Worm (Caenorhabditis elegans) whole organism, mixed stage, embryonic: ENCODE data around the gene D1022.9.

Experiments
- ces-1 ChIP-seq: fragments of 150-350 bp; optimal IDR thresholded peaks from 2 replicates; lab custom pipeline; 2014; ENCODE audit warnings: missing biosample characterization, missing genetic modification reagents, missing genetic modification characterization
- drap-1 ChIP-seq: fragments of 200-800 bp; sonication (Bioruptor generic); optimal IDR thresholded peaks from 3 replicates; lab custom pipeline; 2018; ENCODE audit warnings: mild to moderate bottlenecking, missing genetic modification characterization, missing compliant biosample characterization
- elt-1 ChIP-seq: sonication (generic microtip); optimal IDR thresholded peaks from 2 replicates; lab custom pipeline; 2017; ENCODE audit warnings: missing genetic modification characterization, mild to moderate bottlenecking, missing compliant biosample characterization, antibody characterized with exemption, moderate library complexity, borderline replicate concordance; ENCODE audit not compliant: insufficient read depth
- ham-2 ChIP-seq: fragments of 200-800 bp; sonication (Bioruptor generic); optimal IDR thresholded peaks from 2 replicates; lab custom pipeline; 2018; ENCODE audit warnings: mild to moderate bottlenecking, missing genetic modification characterization, missing compliant biosample characterization
- lsy-2 ChIP-seq: fragments of 150-350 bp; optimal IDR thresholded peaks from 2 replicates; lab custom pipeline; 2014; ENCODE audit warnings: missing biosample characterization, missing genetic modification characterization
- nhr-12 ChIP-seq: fragments of 150-350 bp; optimal IDR thresholded peaks from 2 replicates; lab custom pipeline; 2014; ENCODE audit warnings: missing biosample characterization, missing genetic modification characterization
- nhr-28 ChIP-seq: fragments of 150-350 bp; optimal IDR thresholded peaks from 2 replicates; lab custom pipeline; 2014; ENCODE audit warnings: missing biosample characterization, missing genetic modification characterization
- nhr-76 ChIP-seq: sonication (generic microtip); optimal IDR thresholded peaks from 2 replicates; lab custom pipeline; 2017; ENCODE audit warnings: missing biosample characterization, missing genetic modification characterization
- pha-4 ChIP-seq: fragments of 150-350 bp; optimal IDR thresholded peaks from 2 replicates; lab custom pipeline; 2018; ENCODE audit warnings: missing biosample characterization, missing genetic modification reagents, missing genetic modification characterization
- snpc-4 ChIP-seq: fragments of 150-350 bp; optimal IDR thresholded peaks from 2 replicates; lab custom pipeline; 2014; ENCODE audit warnings: missing biosample characterization, missing genetic modification characterization
- sptf-1 ChIP-seq: sonication (generic microtip); optimal IDR thresholded peaks from 2 replicates; lab custom pipeline; 2017; ENCODE audit warnings: mild to moderate bottlenecking, missing genetic modification characterization, moderate library complexity, missing compliant biosample characterization
- unc-39 ChIP-seq: fragments of 150-350 bp; optimal IDR thresholded peaks from 2 replicates; lab custom pipeline; 2014; ENCODE audit warnings: missing biosample characterization, missing genetic modification characterization
- unc-62 ChIP-seq: fragments of 150-350 bp; optimal IDR thresholded peaks from 2 replicates; lab custom pipeline; 2014; ENCODE audit warnings: missing biosample characterization, missing genetic modification reagents, missing genetic modification characterization
- ztf-11 ChIP-seq: fragments of 150-350 bp; optimal IDR thresholded peaks from 2 replicates; lab custom pipeline; 2014; ENCODE audit warnings: missing biosample characterization, missing genetic modification characterization

- TF ChIP-seq nhr-28 (tag; lab: Kevin White, UChicago) (no peak), nhr-12 (no peak), drap-1 (GFP tag; lab: Kevin White, UChicago) (no peak), ces-1 (GFP tag; lab: Kevin White, UChicago) (no peak), sptf-1 (tag; lab: Kevin White, UChicago) (no peak), lsy-2 (no peak), ztf-11 (tag; lab: Kevin White, UChicago) (no peak), elt-1 (tag; lab: Kevin White, UChicago) (no peak), pha-4 (tag; lab: Kevin White, UChicago) (no peak), nhr-76 (tag; lab: Kevin White, UChicago) (no peak), unc-39 (no peak), ham-2 (no peak), snpc-4 (no peak), unc-62 (GFP tag; lab: Kevin White, UChicago) (no peak)
Measured at ce11 chrII:7496070-7496469, 6.6 kb upstream of the D1022.9 start, which contains the start of gene spi-1.
